Fruit fly (Drosophila melanogaster) S2 (cell line): ENCODE measurements around the gene CG14190.

Source experiments
- CG8478 ChIP-seq: fragments of >200 bp; optimal IDR thresholded peaks from 2 replicates; lab custom pipeline; 2018
- CTCF ChIP-seq, 2 experiments: fragments of >200 bp; optimal IDR thresholded peaks; 2 replicates each; lab custom pipeline; 2018

dm6 chrX:19040261-19040660 is 16.4 kb upstream of the CG14190 start:
- TF ChIP-seq CG8478 (lab: Kevin White, UChicago) = no peak
- TF ChIP-seq CTCF (optimal IDR thresholded peaks at IDR 0.05; lab: Kevin White, UChicago) = no peak
